Fruit fly (Drosophila melanogaster) whole organism, embryonic: ENCODE measurements around the gene spn-B.

Experiments
- Adf1 ChIP-seq: fragments of 200-800 bp; sonication (Bioruptor generic); IDR thresholded peaks from 2 replicates; pipeline ENCODE4 v1.3.6; 2022; ENCODE audit warnings: missing biosample characterization, missing genetic modification characterization
- C15 ChIP-seq: fragments of 200-800 bp; sonication (Bioruptor generic); IDR thresholded peaks from 3 replicates; pipeline ENCODE4 v1.3.6; 2022; ENCODE audit warnings: missing biosample characterization, missing genetic modification characterization
- CG11398 ChIP-seq: fragments of 200-800 bp; sonication (Bioruptor generic); optimal IDR thresholded peaks from 2 replicates; lab custom pipeline; 2016; ENCODE audit warnings: missing biosample characterization, missing genetic modification characterization
- CG11560 ChIP-seq: fragments of 200-800 bp; sonication (Bioruptor generic); IDR thresholded peaks from 3 replicates; pipeline ENCODE4 v1.3.6; 2022; ENCODE audit warnings: missing biosample characterization, missing genetic modification characterization
- CG12659 ChIP-seq: fragments of 200-800 bp; sonication (Bioruptor generic); optimal IDR thresholded peaks from 3 replicates; lab custom pipeline; 2017; ENCODE audit warnings: mild to moderate bottlenecking, missing biosample characterization, missing genetic modification reagents, missing genetic modification characterization
- CG15073 ChIP-seq: fragments of 200-800 bp; sonication (Bioruptor generic); optimal IDR thresholded peaks from 2 replicates; lab custom pipeline; 2016; ENCODE audit warnings: missing biosample characterization, missing genetic modification characterization
- CG15514 ChIP-seq: fragments of 200-800 bp; sonication (Bioruptor generic); optimal IDR thresholded peaks from 3 replicates; lab custom pipeline; 2017; ENCODE audit warnings: missing biosample characterization, missing genetic modification characterization, mild to moderate bottlenecking, moderate library complexity, missing genetic modification reagents
- CG16813 ChIP-seq: fragments of 200-800 bp; sonication (Bioruptor generic); IDR thresholded peaks from 3 replicates; pipeline ENCODE4 v1.3.6; 2022; ENCODE audit warnings: missing biosample characterization, missing genetic modification characterization; ENCODE audit not compliant: partially characterized antibody
- CG17186 ChIP-seq: fragments of 200-800 bp; sonication (Bioruptor generic); optimal IDR thresholded peaks from 3 replicates; lab custom pipeline; 2017; ENCODE audit warnings: missing biosample characterization, missing genetic modification reagents, missing genetic modification characterization
- CG30431 ChIP-seq: fragments of 200-800 bp; sonication (Bioruptor generic); optimal IDR thresholded peaks from 2 replicates; lab custom pipeline; 2017; ENCODE audit warnings: missing biosample characterization, missing genetic modification characterization
- CG33557 ChIP-seq: fragments of 200-800 bp; sonication (Bioruptor generic); optimal IDR thresholded peaks from 2 replicates; lab custom pipeline; 2019; ENCODE audit warnings: missing biosample characterization, mild to moderate bottlenecking, missing genetic modification characterization, moderate library complexity
- CG4282 ChIP-seq: fragments of 200-800 bp; sonication (Bioruptor generic); optimal IDR thresholded peaks from 2 replicates; lab custom pipeline; 2016; ENCODE audit warnings: missing biosample characterization, missing genetic modification characterization
- CG4617 ChIP-seq: fragments of 200-800 bp; sonication (Bioruptor generic); optimal IDR thresholded peaks from 3 replicates; lab custom pipeline; 2016; ENCODE audit warnings: missing biosample characterization, missing genetic modification characterization, borderline replicate concordance
- CG4820 ChIP-seq: fragments of 200-800 bp; sonication (Bioruptor generic); optimal IDR thresholded peaks from 3 replicates; lab custom pipeline; 2016; ENCODE audit warnings: missing biosample characterization, missing genetic modification characterization
- CG5245 ChIP-seq: fragments of 200-800 bp; sonication (Bioruptor generic); optimal IDR thresholded peaks from 3 replicates; lab custom pipeline; 2016; ENCODE audit warnings: missing biosample characterization, missing genetic modification characterization
- CG5953 ChIP-seq: fragments of 200-800 bp; sonication (Bioruptor generic); IDR thresholded peaks from 2 replicates; pipeline ENCODE4 v1.3.6; 2022; ENCODE audit warnings: missing biosample characterization, missing genetic modification characterization
- CG6683 ChIP-seq: fragments of 200-800 bp; sonication (Bioruptor generic); optimal IDR thresholded peaks from 2 replicates; lab custom pipeline; 2017; ENCODE audit warnings: missing biosample characterization, mild to moderate bottlenecking, missing genetic modification characterization, missing genetic modification reagents
- CG6689 ChIP-seq: fragments of 200-800 bp; sonication (Bioruptor generic); IDR thresholded peaks from 2 replicates; pipeline ENCODE4 v1.3.6; 2022; ENCODE audit warnings: missing biosample characterization, missing genetic modification characterization
- CG6791 ChIP-seq: fragments of 200-800 bp; sonication (Bioruptor generic); IDR thresholded peaks from 3 replicates; pipeline ENCODE4 v1.3.6; 2022; ENCODE audit warnings: missing biosample characterization, missing genetic modification characterization; ENCODE audit not compliant: partially characterized antibody
- CG7271 ChIP-seq: fragments of 200-800 bp; sonication (Bioruptor generic); optimal IDR thresholded peaks from 2 replicates; lab custom pipeline; 2018; ENCODE audit warnings: missing biosample characterization, mild to moderate bottlenecking, missing genetic modification characterization, moderate library complexity
- CG7786 ChIP-seq: fragments of 200-800 bp; sonication (Bioruptor generic); optimal IDR thresholded peaks from 2 replicates; lab custom pipeline; 2016; ENCODE audit warnings: missing biosample characterization, missing genetic modification characterization
- CG7987 ChIP-seq: fragments of 200-800 bp; sonication (Bioruptor generic); optimal IDR thresholded peaks from 2 replicates; lab custom pipeline; 2018; ENCODE audit warnings: missing biosample characterization, mild to moderate bottlenecking, missing genetic modification characterization, moderate library complexity
- HHEX ChIP-seq: fragments of 200-800 bp; sonication (Bioruptor generic); optimal IDR thresholded peaks from 3 replicates; lab custom pipeline; 2017; ENCODE audit warnings: missing biosample characterization, mild to moderate bottlenecking, missing genetic modification characterization, missing genetic modification reagents
- HmgZ ChIP-seq: fragments of 200-800 bp; sonication (Bioruptor generic); optimal IDR thresholded peaks from 2 replicates; lab custom pipeline; 2018; ENCODE audit warnings: missing biosample characterization, mild to moderate bottlenecking, missing genetic modification characterization
- Hsf ChIP-seq: fragments of 200-800 bp; sonication (Bioruptor generic); optimal IDR thresholded peaks from 3 replicates; lab custom pipeline; 2016; ENCODE audit warnings: missing biosample characterization, missing genetic modification characterization
- Jarid2 ChIP-seq: fragments of 200-800 bp; sonication (Bioruptor generic); optimal IDR thresholded peaks from 3 replicates; lab custom pipeline; 2017; ENCODE audit warnings: mild to moderate bottlenecking, missing biosample characterization, missing genetic modification reagents, missing genetic modification characterization
- Kr ChIP-seq: fragments of 200-800 bp; sonication (Bioruptor generic); optimal IDR thresholded peaks from 2 replicates; lab custom pipeline; 2017; ENCODE audit warnings: missing biosample characterization, mild to moderate bottlenecking, missing genetic modification characterization
- Lim3 ChIP-seq: fragments of 200-800 bp; sonication (Bioruptor generic); IDR thresholded peaks from 2 replicates; pipeline ENCODE4 v1.3.6; 2022; ENCODE audit warnings: missing biosample characterization, missing genetic modification characterization
- MTF-1 ChIP-seq: fragments of 200-800 bp; sonication (Bioruptor generic); optimal IDR thresholded peaks from 2 replicates; lab custom pipeline; 2018; ENCODE audit warnings: missing biosample characterization, mild to moderate bottlenecking, missing genetic modification characterization, borderline replicate concordance
- Ravus ChIP-seq: fragments of 200-800 bp; sonication (Bioruptor generic); IDR thresholded peaks from 2 replicates; pipeline ENCODE4 v1.3.6; 2022; ENCODE audit warnings: missing biosample characterization, missing genetic modification characterization
- Sox100B ChIP-seq: fragments of 200-800 bp; sonication (Bioruptor generic); optimal IDR thresholded peaks from 3 replicates; lab custom pipeline; 2018; ENCODE audit warnings: missing biosample characterization, mild to moderate bottlenecking, missing genetic modification characterization
- Ssrp ChIP-seq: fragments of 200-800 bp; sonication (Bioruptor generic); optimal IDR thresholded peaks from 2 replicates; lab custom pipeline; 2018; ENCODE audit warnings: missing biosample characterization, mild to moderate bottlenecking, missing genetic modification characterization, moderate library complexity
- cas ChIP-seq: fragments of 200-800 bp; sonication (Bioruptor generic); IDR thresholded peaks from 2 replicates; pipeline ENCODE4 v1.3.6; 2022; ENCODE audit warnings: missing biosample characterization, missing genetic modification characterization
- danr ChIP-seq: fragments of 200-800 bp; sonication (Bioruptor generic); IDR thresholded peaks from 2 replicates; pipeline ENCODE4 v1.3.6; 2022; ENCODE audit warnings: missing biosample characterization, missing genetic modification characterization
- dimm ChIP-seq: fragments of 200-800 bp; sonication (Bioruptor generic); IDR thresholded peaks from 2 replicates; pipeline ENCODE4 v1.3.6; 2022; ENCODE audit warnings: missing biosample characterization, missing genetic modification characterization
- disco-r ChIP-seq: fragments of 200-800 bp; sonication (Bioruptor generic); optimal IDR thresholded peaks from 2 replicates; lab custom pipeline; 2016; ENCODE audit warnings: missing biosample characterization, missing genetic modification characterization
- dysf ChIP-seq: fragments of 200-800 bp; sonication (Bioruptor generic); IDR thresholded peaks from 3 replicates; pipeline ENCODE4 v1.3.6; 2022; ENCODE audit warnings: missing biosample characterization, missing genetic modification characterization
- ems ChIP-seq: fragments of 200-800 bp; sonication (Bioruptor generic); optimal IDR thresholded peaks from 3 replicates; lab custom pipeline; 2016; ENCODE audit warnings: missing biosample characterization, missing genetic modification characterization
- gem ChIP-seq: fragments of 200-800 bp; sonication (Bioruptor generic); optimal IDR thresholded peaks from 2 replicates; lab custom pipeline; 2019; ENCODE audit warnings: missing biosample characterization, mild to moderate bottlenecking, missing genetic modification characterization, moderate library complexity
- insv ChIP-seq, 2 experiments: fragments of 200-800 bp; sonication (Bioruptor generic); optimal IDR thresholded peaks; 3 replicates each; lab custom pipeline; 2016 to 2018; ENCODE audit warnings: missing biosample characterization in 2 of 2, missing genetic modification characterization in 2 of 2
- jigr1 ChIP-seq: fragments of 200-800 bp; sonication (Bioruptor generic); IDR thresholded peaks from 3 replicates; pipeline ENCODE4 v1.3.6; 2022; ENCODE audit warnings: missing biosample characterization, missing genetic modification characterization
- knrl ChIP-seq: fragments of 200-800 bp; sonication (Bioruptor generic); IDR thresholded peaks from 3 replicates; pipeline ENCODE4 v1.3.6; 2022; ENCODE audit warnings: missing biosample characterization, missing genetic modification characterization; ENCODE audit not compliant: partially characterized antibody
- maf-S ChIP-seq: fragments of 200-800 bp; sonication (Bioruptor generic); optimal IDR thresholded peaks from 2 replicates; lab custom pipeline; 2016; ENCODE audit warnings: missing biosample characterization, missing genetic modification characterization
- nerfin-2 ChIP-seq: fragments of 200-800 bp; sonication (Bioruptor generic); IDR thresholded peaks from 2 replicates; pipeline ENCODE4 v1.3.6; 2022; ENCODE audit warnings: missing biosample characterization, missing genetic modification characterization; ENCODE audit not compliant: partially characterized antibody
- pros ChIP-seq: fragments of 200-800 bp; sonication (Bioruptor generic); optimal IDR thresholded peaks from 3 replicates; lab custom pipeline; 2019; ENCODE audit warnings: missing biosample characterization, mild to moderate bottlenecking, missing genetic modification characterization, moderate library complexity
- row ChIP-seq: fragments of 200-800 bp; sonication (Bioruptor generic); IDR thresholded peaks from 3 replicates; pipeline ENCODE4 v1.3.6; 2022; ENCODE audit warnings: missing biosample characterization, missing genetic modification characterization
- sens ChIP-seq: fragments of 200-800 bp; sonication (Bioruptor generic); peaks from one replicate; lab custom pipeline; 2016; ENCODE audit warnings: missing biosample characterization, missing genetic modification characterization
- slbo ChIP-seq: fragments of 200-800 bp; sonication (Bioruptor generic); IDR thresholded peaks from 2 replicates; pipeline ENCODE4 v1.3.6; 2022; ENCODE audit warnings: missing biosample characterization, missing genetic modification characterization
- sr ChIP-seq: fragments of 200-800 bp; sonication (Bioruptor generic); IDR thresholded peaks from 3 replicates; pipeline ENCODE4 v1.3.6; 2022; ENCODE audit warnings: missing biosample characterization, missing genetic modification characterization
- zen ChIP-seq: fragments of 200-800 bp; sonication (Bioruptor generic); optimal IDR thresholded peaks from 3 replicates; lab custom pipeline; 2018; ENCODE audit warnings: missing biosample characterization, mild to moderate bottlenecking, missing genetic modification characterization, moderate library complexity

The spn-B gene

dm6 chr3R:14307972-14308673 lies 19.7 kb upstream of the spn-B start (continued):
- no peak for TF ChIP-seq CG6689 (GFP tag; lab: Robert Waterston, UW)
- 0 out of 2 replicates have a peak, but pooled peaks have one; percentile 32 for TF ChIP-seq Adf1 (GFP tag; lab: Robert Waterston, UW)
- no peak for TF ChIP-seq dimm (GFP tag; lab: Robert Waterston, UW)
- TF ChIP-seq knrl: no peak
- TF ChIP-seq CG17186 (GFP tag; lab: Kevin White, UChicago): peak; percentile 18
- TF ChIP-seq pros (GFP tag; lab: Kevin White, UChicago): peak; percentile 67
- no peak for TF ChIP-seq Ssrp (tag; lab: Kevin White, UChicago)
- TF ChIP-seq Lim3 (GFP tag; lab: Robert Waterston, UW): no peak
- peak; percentile 87 for TF ChIP-seq Kr (GFP tag; lab: Kevin White, UChicago)
- peak; percentile 55; the same call in 1 of the 3 replicates for TF ChIP-seq CG6791 (GFP tag; lab: Robert Waterston, UW)
- no peak for TF ChIP-seq slbo (GFP tag; lab: Robert Waterston, UW)
- no peak for TF ChIP-seq CG5245 (GFP tag; lab: Kevin White, UChicago)
- no peak for TF ChIP-seq CG5953 (GFP tag; lab: Robert Waterston, UW)
- no peak for TF ChIP-seq CG33557 (GFP tag; lab: Kevin White, UChicago)
- peak; percentile 86 for TF ChIP-seq sens (GFP tag; lab: Kevin White, UChicago)
- TF ChIP-seq Ravus (GFP tag; lab: Robert Waterston, UW): no peak
- TF ChIP-seq MTF-1 (GFP tag; lab: Kevin White, UChicago): no peak
- no peak for TF ChIP-seq CG6683 (GFP tag; lab: Kevin White, UChicago)
- TF ChIP-seq Sox100B (GFP tag; lab: Kevin White, UChicago): no peak
- TF ChIP-seq CG11398 (GFP tag; lab: Kevin White, UChicago): no peak
- no peak for TF ChIP-seq zen (tag; lab: Kevin White, UChicago)
- no peak for TF ChIP-seq disco-r (GFP tag; lab: Kevin White, UChicago)
- TF ChIP-seq maf-S: no peak
- TF ChIP-seq CG12659 (GFP tag; lab: Kevin White, UChicago): peak; percentile 14
- TF ChIP-seq row (GFP tag; lab: Robert Waterston, UW): no peak
- TF ChIP-seq CG30431 (GFP tag; lab: Kevin White, UChicago): no peak
- no peak for TF ChIP-seq CG16813 (GFP tag; lab: Robert Waterston, UW)
- TF ChIP-seq nerfin-2: peak; percentile 51; the same call in 1 of the 2 replicates
- no peak for TF ChIP-seq CG4282 (GFP tag; lab: Kevin White, UChicago)
- no peak for TF ChIP-seq CG7786 (GFP tag; lab: Kevin White, UChicago)
- no peak for TF ChIP-seq cas
- TF ChIP-seq CG11560: no peak
- peak; percentile 10 for TF ChIP-seq CG7987 (GFP tag; lab: Kevin White, UChicago)
- TF ChIP-seq Jarid2: no peak
- TF ChIP-seq ems: no peak
- TF ChIP-seq HmgZ (tag; lab: Kevin White, UChicago): peak; percentile 56
- TF ChIP-seq Hsf (GFP tag; lab: Kevin White, UChicago): no peak
- no peak for TF ChIP-seq CG7271 (tag; lab: Kevin White, UChicago)
- TF ChIP-seq CG15514: no peak
- TF ChIP-seq CG4820 (GFP tag; lab: Kevin White, UChicago): no peak
- peak in 1 of 2 experiments; percentile 82 for TF ChIP-seq insv (GFP tag; optimal IDR thresholded peaks at IDR 0.05; lab: Kevin White, UChicago)
- no peak for TF ChIP-seq dysf (GFP tag; lab: Robert Waterston, UW)
- TF ChIP-seq CG4617: peak; percentile 91
- no peak for TF ChIP-seq danr (GFP tag; lab: Robert Waterston, UW)
- TF ChIP-seq sr (GFP tag; lab: Robert Waterston, UW): no peak
- no peak for TF ChIP-seq CG15073 (GFP tag; lab: Kevin White, UChicago)
- no peak for TF ChIP-seq C15 (GFP tag; lab: Robert Waterston, UW)
- no peak for TF ChIP-seq gem (tag; lab: Kevin White, UChicago)
- no peak for TF ChIP-seq jigr1 (GFP tag; lab: Robert Waterston, UW)
- TF ChIP-seq HHEX (GFP tag; lab: Kevin White, UChicago): no peak
